Worm (Caenorhabditis elegans) whole organism, midembryonic: ENCODE measurements around the gene F21C10.13.

Experiments
- T22C8.4 ChIP-seq: fragments of 200-800 bp; sonication (Bioruptor generic); IDR thresholded peaks from 2 replicates; pipeline ENCODE4 v1.3.6; 2022; ENCODE audit warnings: missing genetic modification characterization, missing compliant biosample characterization
- cog-1 ChIP-seq: sonication (generic microtip); optimal IDR thresholded peaks from 2 replicates; lab custom pipeline; 2016; ENCODE audit warnings: missing genetic modification characterization, missing compliant biosample characterization
- flt-1 ChIP-seq: fragments of 200-800 bp; sonication (Bioruptor generic); IDR thresholded peaks from 2 replicates; pipeline ENCODE4 v1.3.6; 2022; ENCODE audit warnings: missing genetic modification characterization, missing compliant biosample characterization
- klf-2 ChIP-seq: fragments of 200-800 bp; sonication (Bioruptor generic); conservative IDR thresholded peaks from 2 replicates; pipeline ENCODE4 v1.3.6; 2022; ENCODE audit warnings: missing genetic modification reagents, missing genetic modification characterization, missing compliant biosample characterization
- med-1 ChIP-seq: sonication (generic microtip); optimal IDR thresholded peaks from 2 replicates; lab custom pipeline; 2017; ENCODE audit warnings: missing genetic modification characterization, mild to moderate bottlenecking, missing compliant biosample characterization, antibody characterized with exemption, missing genetic modification reagents; ENCODE audit not compliant: insufficient read depth
- ref-1 ChIP-seq: fragments of 200-800 bp; sonication (Bioruptor generic); conservative IDR thresholded peaks from 2 replicates; pipeline ENCODE4 v1.3.6; 2022; ENCODE audit warnings: missing genetic modification reagents, missing genetic modification characterization, missing compliant biosample characterization
- tab-1 ChIP-seq: fragments of 200-800 bp; sonication (Bioruptor generic); IDR thresholded peaks from 2 replicates; pipeline ENCODE4 v1.3.6; 2022; ENCODE audit warnings: missing genetic modification characterization, missing compliant biosample characterization
- ztf-23 ChIP-seq: fragments of 200-800 bp; sonication (Bioruptor generic); IDR thresholded peaks from 2 replicates; pipeline ENCODE4 v1.3.6; 2022; ENCODE audit warnings: missing genetic modification reagents, missing genetic modification characterization, missing compliant biosample characterization
- ztf-29 ChIP-seq: fragments of 200-800 bp; sonication (Bioruptor generic); IDR thresholded peaks from 2 replicates; pipeline ENCODE4 v1.3.6; 2022; ENCODE audit warnings: missing genetic modification reagents, missing genetic modification characterization, missing compliant biosample characterization

Gene F21C10.13

ce11 chrV:9124180-9124579, 2.1 kb downstream of the F21C10.13 start, which contains the start of gene F21C10.6:
TSS of gene F21C10.6 (plus strand) at chrV:9124480.
- no peak for TF ChIP-seq med-1 (GFP tag; lab: Kevin White, UChicago)
- no peak for TF ChIP-seq klf-2 (GFP tag; lab: Robert Waterston, UW)
- TF ChIP-seq T22C8.4 (GFP tag; lab: Robert Waterston, UW), result no peak
- no peak for TF ChIP-seq ztf-29 (GFP tag; lab: Robert Waterston, UW)
- no peak for TF ChIP-seq flt-1
- TF ChIP-seq ztf-23 (GFP tag; lab: Robert Waterston, UW), result no peak
- TF ChIP-seq ref-1, result no peak
- no peak for TF ChIP-seq tab-1
- no peak for TF ChIP-seq cog-1 (tag; lab: Kevin White, UChicago)

DNA sequence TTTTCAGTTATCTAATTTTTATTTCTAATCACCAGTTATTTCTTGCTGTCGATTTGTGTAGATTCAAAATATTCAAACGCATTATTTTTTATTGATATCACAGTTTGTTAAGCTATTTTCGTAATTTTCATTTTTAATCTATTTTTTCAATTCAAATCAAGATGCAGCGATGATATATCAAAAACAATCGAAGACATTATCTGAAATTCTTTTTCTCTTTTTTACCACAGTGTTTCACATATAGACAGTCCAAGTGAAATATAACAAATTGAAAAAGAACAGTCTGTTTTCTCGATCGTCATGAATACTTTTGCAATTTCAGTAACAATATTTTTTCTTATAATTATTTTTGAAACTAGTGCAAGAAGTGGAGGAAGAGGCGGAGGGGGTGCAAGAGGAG, 3.2 kb downstream of the F21C10.13 start, which contains the start of gene F21C10.5:
Gene F21C10.5, plus strand, starts transcription at position 301 of the 400 bp plus-strand sequence.
- TF ChIP-seq ztf-23 (GFP tag; lab: Robert Waterston, UW) (no peak), ref-1 (no peak), ztf-29 (GFP tag; lab: Robert Waterston, UW) (no peak), med-1 (GFP tag; lab: Kevin White, UChicago) (no peak), cog-1 (tag; lab: Kevin White, UChicago) (no peak), klf-2 (GFP tag; lab: Robert Waterston, UW) (no peak), tab-1 (no peak), flt-1 (no peak), T22C8.4 (GFP tag; lab: Robert Waterston, UW) (no peak)

DNA sequence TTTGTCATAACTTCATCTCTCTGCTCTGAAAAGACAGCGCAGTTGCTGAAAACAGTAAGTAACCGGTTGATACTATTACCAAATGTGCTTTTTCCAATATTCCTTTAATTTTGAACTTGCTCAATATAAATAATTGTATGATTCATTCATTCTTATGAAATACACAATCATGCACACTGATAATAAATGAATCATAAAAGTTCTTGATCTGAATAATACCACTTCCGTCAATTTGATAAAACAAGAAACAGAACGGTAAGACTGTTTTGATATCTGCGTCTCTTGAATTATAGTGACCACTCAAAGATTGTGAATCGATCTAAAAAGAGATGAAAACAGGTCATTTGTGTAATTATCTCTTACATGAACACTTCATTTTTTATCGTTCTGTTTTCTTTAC, 4.2 kb downstream of the F21C10.13 start, which contains the start of gene F21C10.4:
Gene F21C10.4, plus strand, starts transcription at position 301 of the 400 bp plus-strand sequence.
- no peak for TF ChIP-seq ref-1
- no peak for TF ChIP-seq klf-2 (GFP tag; lab: Robert Waterston, UW)
- no peak for TF ChIP-seq cog-1 (tag; lab: Kevin White, UChicago)
- TF ChIP-seq T22C8.4 (GFP tag; lab: Robert Waterston, UW), result no peak
- TF ChIP-seq med-1 (GFP tag; lab: Kevin White, UChicago), result no peak

DNA sequence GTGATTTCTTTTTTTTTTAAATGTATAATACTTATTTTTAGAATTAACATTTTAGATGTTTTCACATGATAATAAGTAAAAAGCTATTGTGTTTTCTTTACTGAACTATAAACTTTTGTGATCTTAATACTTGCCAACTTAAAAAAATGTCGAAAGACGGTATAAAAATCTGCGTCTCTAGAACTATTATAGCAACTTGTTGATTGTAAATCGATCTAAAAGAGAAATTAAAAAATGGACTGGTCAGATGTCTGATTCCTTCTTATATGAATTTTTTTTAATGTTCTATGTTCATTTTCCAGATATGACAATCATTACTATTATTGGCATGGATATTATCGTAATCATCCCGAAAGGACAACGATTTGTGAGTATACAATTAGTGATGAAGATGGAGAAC, 5.7 kb downstream of the F21C10.13 start, which contains the start of gene F21C10.3:
Gene F21C10.3, plus strand, starts transcription at position 301 of the 400 bp plus-strand sequence.
- TF ChIP-seq med-1 (GFP tag; lab: Kevin White, UChicago) (no peak), flt-1 (no peak), ztf-23 (GFP tag; lab: Robert Waterston, UW) (no peak), tab-1 (no peak), T22C8.4 (GFP tag; lab: Robert Waterston, UW) (no peak), ztf-29 (GFP tag; lab: Robert Waterston, UW) (no peak)

ce11 chrV:9128562-9128961, 6.5 kb downstream of the F21C10.13 start:
- TF ChIP-seq cog-1 (tag; lab: Kevin White, UChicago) (no peak), tab-1 (no peak), T22C8.4 (GFP tag; lab: Robert Waterston, UW) (no peak)

DNA sequence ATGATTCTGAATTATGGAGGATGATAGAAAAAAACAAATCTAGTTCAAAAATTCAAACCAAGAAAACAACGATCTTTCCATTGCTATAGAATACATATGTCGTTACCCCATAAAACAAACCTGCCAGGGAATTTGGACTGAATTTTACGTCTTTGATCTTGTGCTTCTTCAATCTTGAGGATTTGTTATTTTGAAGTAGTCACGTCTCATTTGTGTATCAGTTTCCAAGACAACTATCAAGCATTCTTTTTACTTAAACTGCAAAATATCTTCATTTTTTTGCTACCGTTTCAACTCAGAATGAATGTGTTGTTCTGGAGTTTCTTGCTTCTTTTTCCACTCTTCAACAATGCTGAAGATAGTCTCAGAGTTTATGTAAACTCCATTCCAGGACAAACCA, 8.7 kb downstream of the F21C10.13 start, which contains the start of gene F21C10.19:
Gene F21C10.19, plus strand, starts transcription at position 301 of the 400 bp plus-strand sequence.
- no peak for TF ChIP-seq ztf-29 (GFP tag; lab: Robert Waterston, UW)
- no peak for TF ChIP-seq T22C8.4 (GFP tag; lab: Robert Waterston, UW)
- TF ChIP-seq tab-1, result no peak
- no peak for TF ChIP-seq med-1 (GFP tag; lab: Kevin White, UChicago)
- TF ChIP-seq klf-2 (GFP tag; lab: Robert Waterston, UW), result no peak
- TF ChIP-seq ztf-23 (GFP tag; lab: Robert Waterston, UW), result no peak
- TF ChIP-seq ref-1, result no peak
- no peak for TF ChIP-seq flt-1
- TF ChIP-seq cog-1 (tag; lab: Kevin White, UChicago), result no peak

ce11 chrV:9132043-9132442, 9.9 kb downstream of the F21C10.13 start, which contains the start of gene F21C10.1:
TSS of gene F21C10.1 (plus strand) at chrV:9132343.
- TF ChIP-seq ztf-29 (GFP tag; lab: Robert Waterston, UW) (no peak), tab-1 (no peak), ztf-23 (GFP tag; lab: Robert Waterston, UW) (no peak), klf-2 (GFP tag; lab: Robert Waterston, UW) (no peak), cog-1 (tag; lab: Kevin White, UChicago) (no peak), flt-1 (no peak), med-1 (GFP tag; lab: Kevin White, UChicago) (no peak), ref-1 (no peak), T22C8.4 (GFP tag; lab: Robert Waterston, UW) (no peak)

DNA sequence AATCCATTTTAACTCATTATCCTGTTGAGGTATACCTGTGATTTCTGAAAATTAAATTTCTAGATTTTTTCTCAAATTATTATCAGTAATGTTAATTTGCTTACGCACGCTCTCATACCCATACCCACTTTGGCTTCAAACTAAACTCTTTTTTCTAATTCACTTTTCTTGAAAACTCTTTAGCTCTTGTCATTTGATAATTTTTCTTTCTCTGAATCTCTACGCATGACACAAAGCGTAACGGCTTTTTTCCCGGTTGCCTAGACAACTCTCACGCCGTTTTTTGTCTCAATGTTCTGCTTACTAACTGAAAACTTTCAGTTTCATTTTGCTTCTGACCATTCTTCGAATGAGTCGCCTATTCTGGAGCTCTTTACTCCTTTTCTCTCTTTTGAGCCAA, 11.8 kb downstream of the F21C10.13 start, which contains the start of gene B0222.1:
Gene B0222.1, plus strand, starts transcription at position 306 of the 400 bp plus-strand sequence.
- no peak for TF ChIP-seq flt-1
- TF ChIP-seq ref-1, result no peak
- no peak for TF ChIP-seq tab-1
- TF ChIP-seq T22C8.4 (GFP tag; lab: Robert Waterston, UW), result no peak
- TF ChIP-seq ztf-29 (GFP tag; lab: Robert Waterston, UW), result no peak
- TF ChIP-seq ztf-23 (GFP tag; lab: Robert Waterston, UW), result no peak
- TF ChIP-seq med-1 (GFP tag; lab: Kevin White, UChicago), result no peak
- no peak for TF ChIP-seq cog-1 (tag; lab: Kevin White, UChicago)
- no peak for TF ChIP-seq klf-2 (GFP tag; lab: Robert Waterston, UW)

DNA sequence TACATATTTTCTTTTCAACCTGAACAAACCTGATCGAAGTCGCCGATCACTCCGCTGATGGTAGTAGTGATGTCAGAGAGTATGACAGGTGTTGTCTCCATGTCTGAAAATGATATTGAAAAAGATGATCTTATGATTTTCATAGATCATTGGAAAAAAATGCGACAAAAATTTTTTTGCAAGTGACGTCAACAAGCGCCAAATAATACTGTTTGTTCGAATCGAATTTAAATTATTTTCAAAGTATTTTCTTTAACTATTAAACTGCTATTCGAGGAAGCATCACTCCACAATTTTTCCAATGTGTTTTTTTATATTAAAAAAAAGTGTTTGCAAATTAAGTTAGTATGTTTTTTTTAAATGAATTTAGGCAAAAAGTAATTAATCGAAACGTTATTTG, 15.5 kb downstream of the F21C10.13 start, which contains the start of gene pitr-2:
Gene pitr-2, minus strand, starts transcription at position 101 of the 400 bp plus-strand sequence.
- no peak for TF ChIP-seq ztf-23 (GFP tag; lab: Robert Waterston, UW)

DNA sequence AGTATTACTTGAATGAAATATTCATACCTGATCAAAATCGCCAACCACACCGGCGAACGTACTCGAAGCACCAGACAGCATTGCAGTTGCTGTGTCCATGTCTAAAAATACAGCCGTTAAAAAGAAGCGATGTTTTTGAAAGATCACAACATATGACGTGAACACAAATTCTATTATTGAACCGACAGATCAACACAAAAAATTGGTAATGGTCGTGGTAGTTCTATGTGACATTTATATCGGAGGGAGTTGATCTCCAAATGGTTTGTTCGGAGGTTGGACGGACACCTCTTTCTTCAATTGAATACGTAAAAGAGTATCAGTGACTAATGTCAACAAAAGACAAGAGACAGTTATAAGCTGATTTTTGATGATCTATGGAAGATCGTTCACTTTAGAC, 19.2 kb downstream of the F21C10.13 start, which contains the start of gene pitr-3:
Gene pitr-3, minus strand, starts transcription at position 101 of the 400 bp plus-strand sequence.
- TF ChIP-seq med-1 (GFP tag; lab: Kevin White, UChicago) (no peak), T22C8.4 (GFP tag; lab: Robert Waterston, UW) (no peak), flt-1 (no peak), ztf-29 (GFP tag; lab: Robert Waterston, UW) (no peak), ref-1 (no peak), cog-1 (tag; lab: Kevin White, UChicago) (no peak)
